Worm (Caenorhabditis elegans) whole organism, late embryonic: ENCODE data around the gene R151.10.

Experiments used
- C08G9.2 ChIP-seq: sonication (generic microtip); optimal IDR thresholded peaks from 2 replicates; lab custom pipeline; 2016; ENCODE audit warnings: mild to moderate bottlenecking, missing genetic modification characterization, moderate library complexity, missing compliant biosample characterization
- F13H6.1 ChIP-seq: sonication (generic microtip); optimal IDR thresholded peaks from 2 replicates; lab custom pipeline; 2016; ENCODE audit warnings: missing genetic modification characterization, missing compliant biosample characterization
- Y22D7AL.16 ChIP-seq: sonication (generic microtip); optimal IDR thresholded peaks from 2 replicates; lab custom pipeline; 2016; ENCODE audit warnings: missing genetic modification characterization, missing compliant biosample characterization
- ahr-1 ChIP-seq: sonication (generic microtip); optimal IDR thresholded peaks from 2 replicates; lab custom pipeline; 2016; ENCODE audit warnings: missing genetic modification characterization, missing compliant biosample characterization
- ceh-14 ChIP-seq: sonication (generic microtip); optimal IDR thresholded peaks from 2 replicates; lab custom pipeline; 2016; ENCODE audit warnings: missing genotype, missing genetic modification characterization, missing compliant biosample characterization
- ceh-18 ChIP-seq: sonication (generic microtip); optimal IDR thresholded peaks from 2 replicates; lab custom pipeline; 2016; ENCODE audit warnings: missing genetic modification characterization, missing compliant biosample characterization
- ceh-2 ChIP-seq: sonication (generic microtip); optimal IDR thresholded peaks from 2 replicates; lab custom pipeline; 2016; ENCODE audit warnings: missing genotype, missing genetic modification characterization, missing compliant biosample characterization
- ceh-31 ChIP-seq: sonication (generic microtip); optimal IDR thresholded peaks from 2 replicates; lab custom pipeline; 2016; ENCODE audit warnings: missing genetic modification characterization, missing compliant biosample characterization
- ceh-34 ChIP-seq: sonication (generic microtip); optimal IDR thresholded peaks from 2 replicates; lab custom pipeline; 2016; ENCODE audit warnings: mild to moderate bottlenecking, missing genetic modification characterization, missing compliant biosample characterization
- ceh-45 ChIP-seq: fragments of 200-800 bp; sonication (Bioruptor generic); IDR thresholded peaks from 2 replicates; pipeline ENCODE4 v1.3.6; 2022; ENCODE audit warnings: missing genetic modification reagents, missing genetic modification characterization, missing compliant biosample characterization
- ceh-6 ChIP-seq: fragments of 200-800 bp; sonication (Bioruptor generic); optimal IDR thresholded peaks from 2 replicates; lab custom pipeline; 2018; ENCODE audit warnings: mild to moderate bottlenecking, missing genetic modification characterization, missing compliant biosample characterization
- elt-2 ChIP-seq: sonication (generic microtip); optimal IDR thresholded peaks from 2 replicates; lab custom pipeline; 2016; ENCODE audit warnings: missing genetic modification reagents, missing genetic modification characterization, missing compliant biosample characterization
- elt-4 ChIP-seq: sonication (generic microtip); optimal IDR thresholded peaks from 2 replicates; lab custom pipeline; 2016; ENCODE audit warnings: missing genetic modification characterization, missing compliant biosample characterization
- eyg-1 ChIP-seq: sonication (generic microtip); optimal IDR thresholded peaks from 2 replicates; lab custom pipeline; 2016; ENCODE audit warnings: missing genotype, missing genetic modification characterization, missing compliant biosample characterization
- fax-1 ChIP-seq: sonication (generic microtip); optimal IDR thresholded peaks from 2 replicates; lab custom pipeline; 2016; ENCODE audit warnings: missing genotype, missing genetic modification characterization, missing compliant biosample characterization
- fkh-10 ChIP-seq: fragments of 150-350 bp; optimal IDR thresholded peaks from 2 replicates; lab custom pipeline; 2014; ENCODE audit warnings: missing biosample characterization, missing genetic modification reagents, missing genetic modification characterization
- fkh-6 ChIP-seq: sonication (generic microtip); optimal IDR thresholded peaks from 2 replicates; lab custom pipeline; 2016; ENCODE audit warnings: missing genetic modification characterization, missing compliant biosample characterization
- hlh-13 ChIP-seq: fragments of 200-800 bp; sonication (Bioruptor generic); optimal IDR thresholded peaks from 2 replicates; lab custom pipeline; 2018; ENCODE audit warnings: mild to moderate bottlenecking, missing genetic modification characterization, missing compliant biosample characterization
- hlh-15 ChIP-seq: sonication (generic microtip); optimal IDR thresholded peaks from 2 replicates; lab custom pipeline; 2016; ENCODE audit warnings: missing genetic modification characterization, missing compliant biosample characterization
- hlh-30 ChIP-seq: sonication (generic microtip); optimal IDR thresholded peaks from 2 replicates; lab custom pipeline; 2017; ENCODE audit warnings: antibody characterized with exemption, missing genetic modification characterization, missing compliant biosample characterization; ENCODE audit not compliant: insufficient read depth
- hlh-6 ChIP-seq: sonication (generic microtip); optimal IDR thresholded peaks from 2 replicates; lab custom pipeline; 2016; ENCODE audit warnings: missing genotype, missing genetic modification characterization, missing compliant biosample characterization
- madf-2 ChIP-seq: sonication (generic microtip); optimal IDR thresholded peaks from 2 replicates; lab custom pipeline; 2017; ENCODE audit warnings: missing genetic modification characterization, missing compliant biosample characterization
- mec-3 ChIP-seq: sonication (generic microtip); optimal IDR thresholded peaks from 2 replicates; lab custom pipeline; 2016; ENCODE audit warnings: borderline replicate concordance, missing genetic modification characterization, missing compliant biosample characterization
- nfya-1 ChIP-seq: sonication (generic microtip); optimal IDR thresholded peaks from 2 replicates; lab custom pipeline; 2017; ENCODE audit warnings: missing genetic modification characterization, mild to moderate bottlenecking, missing compliant biosample characterization, antibody characterized with exemption, moderate library complexity
- pat-9 ChIP-seq: fragments of 200-800 bp; sonication (Bioruptor generic); optimal IDR thresholded peaks from 2 replicates; lab custom pipeline; 2018; ENCODE audit warnings: mild to moderate bottlenecking, missing genetic modification characterization, moderate library complexity, missing compliant biosample characterization
- pax-1 ChIP-seq: fragments of 150-350 bp; optimal IDR thresholded peaks from 2 replicates; lab custom pipeline; 2014; ENCODE audit warnings: missing biosample characterization, missing genetic modification characterization
- pha-2 ChIP-seq: sonication (generic microtip); optimal IDR thresholded peaks from 2 replicates; lab custom pipeline; 2017; ENCODE audit warnings: mild to moderate bottlenecking, missing genetic modification characterization, missing compliant biosample characterization
- pros-1 ChIP-seq: fragments of 150-350 bp; optimal IDR thresholded peaks from 2 replicates; lab custom pipeline; 2014; ENCODE audit warnings: missing biosample characterization, missing genetic modification reagents, missing genetic modification characterization
- rnt-1 ChIP-seq: sonication (generic microtip); optimal IDR thresholded peaks from 2 replicates; lab custom pipeline; 2016; ENCODE audit warnings: missing genetic modification characterization, missing compliant biosample characterization
- tbx-2 ChIP-seq: sonication (generic microtip); optimal IDR thresholded peaks from 2 replicates; lab custom pipeline; 2016; ENCODE audit warnings: missing genetic modification characterization, missing compliant biosample characterization
- tbx-7 ChIP-seq: sonication (generic microtip); optimal IDR thresholded peaks from 2 replicates; lab custom pipeline; 2016; ENCODE audit warnings: missing genotype, missing genetic modification characterization, missing compliant biosample characterization
- unc-42 ChIP-seq: sonication (generic microtip); optimal IDR thresholded peaks from 2 replicates; lab custom pipeline; 2016; ENCODE audit warnings: missing genotype, missing genetic modification characterization, missing compliant biosample characterization
- zip-5 ChIP-seq: sonication (generic microtip); optimal IDR thresholded peaks from 2 replicates; lab custom pipeline; 2016; ENCODE audit warnings: missing genetic modification characterization, missing compliant biosample characterization
- ztf-16 ChIP-seq: sonication (generic microtip); optimal IDR thresholded peaks from 2 replicates; lab custom pipeline; 2017; ENCODE audit warnings: missing genetic modification characterization, missing compliant biosample characterization

The R151.10 gene

DNA sequence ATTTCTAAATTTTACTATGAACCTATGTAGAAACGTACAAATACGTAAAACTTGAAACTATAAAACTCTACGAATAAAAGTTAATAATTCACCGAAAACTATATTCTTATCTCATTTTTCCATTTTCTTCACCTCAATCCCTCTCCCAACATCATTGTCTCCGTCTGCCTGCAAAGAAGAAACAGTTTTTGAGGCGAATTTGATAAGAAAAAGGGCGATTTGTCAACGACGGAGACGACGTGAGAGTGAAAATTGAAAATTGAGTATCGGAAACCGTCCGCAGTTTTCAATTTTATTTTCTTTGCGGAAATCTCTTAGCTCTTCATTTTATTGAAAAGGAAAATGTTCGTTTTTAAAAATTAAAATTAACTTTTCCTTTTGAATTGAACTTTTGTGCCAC, 18.7 kb downstream of the R151.10 start:
- TF ChIP-seq tbx-7 (tag; lab: Kevin White, UChicago) (no peak), ahr-1 (tag; lab: Kevin White, UChicago) (no peak), C08G9.2 (no peak)
- TF ChIP-seq, all 69 proteins: peak for 0

DNA sequence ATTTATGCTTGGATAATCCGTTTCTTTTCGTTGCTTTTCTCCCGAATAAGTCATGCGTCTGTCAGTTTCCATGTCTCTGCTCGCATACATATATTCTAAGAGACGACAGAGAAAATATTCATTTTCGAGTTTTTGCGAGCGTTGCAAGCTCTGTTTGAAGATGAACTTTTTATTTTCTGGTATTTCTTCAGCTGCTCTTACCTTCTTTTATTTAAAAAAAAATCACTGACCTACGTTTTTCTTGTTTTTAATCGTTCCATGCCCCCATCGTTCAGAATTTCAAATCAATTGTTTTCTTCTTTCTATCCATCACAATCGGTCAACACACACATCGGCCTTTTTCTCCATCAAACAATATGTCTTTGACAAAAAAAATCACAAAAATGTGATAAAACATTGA, 20.3 kb downstream of the R151.10 start:
- no peak for TF ChIP-seq hlh-6 (tag; lab: Kevin White, UChicago)

DNA sequence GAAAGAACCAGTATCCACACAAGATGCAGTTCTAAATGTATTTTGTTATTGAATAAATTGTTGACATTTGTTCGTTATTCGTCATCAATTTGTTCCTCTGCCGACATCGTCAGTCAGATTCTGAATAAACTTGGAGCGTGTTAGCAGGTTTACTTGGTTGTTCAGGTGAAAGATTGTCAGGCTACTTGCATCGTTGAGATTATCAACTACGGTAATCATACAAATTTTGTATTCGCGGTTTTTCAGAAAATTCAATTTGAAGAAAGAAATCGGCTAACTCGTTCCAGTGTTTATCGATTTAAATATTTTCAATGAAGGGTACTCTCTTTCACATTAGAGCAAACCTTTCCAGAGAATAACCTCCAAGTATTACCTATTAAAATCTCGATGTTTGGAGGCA, 21.0 kb downstream of the R151.10 start, which contains the start of gene R151.2:
Gene R151.2 (plus strand): TSS at position 247 of the 400 bp plus-strand sequence.
- TF ChIP-seq ceh-45 (GFP tag; lab: Robert Waterston, UW) (no peak), Y22D7AL.16 (tag; lab: Kevin White, UChicago) (no peak), ceh-2 (tag; lab: Kevin White, UChicago) (no peak)

DNA sequence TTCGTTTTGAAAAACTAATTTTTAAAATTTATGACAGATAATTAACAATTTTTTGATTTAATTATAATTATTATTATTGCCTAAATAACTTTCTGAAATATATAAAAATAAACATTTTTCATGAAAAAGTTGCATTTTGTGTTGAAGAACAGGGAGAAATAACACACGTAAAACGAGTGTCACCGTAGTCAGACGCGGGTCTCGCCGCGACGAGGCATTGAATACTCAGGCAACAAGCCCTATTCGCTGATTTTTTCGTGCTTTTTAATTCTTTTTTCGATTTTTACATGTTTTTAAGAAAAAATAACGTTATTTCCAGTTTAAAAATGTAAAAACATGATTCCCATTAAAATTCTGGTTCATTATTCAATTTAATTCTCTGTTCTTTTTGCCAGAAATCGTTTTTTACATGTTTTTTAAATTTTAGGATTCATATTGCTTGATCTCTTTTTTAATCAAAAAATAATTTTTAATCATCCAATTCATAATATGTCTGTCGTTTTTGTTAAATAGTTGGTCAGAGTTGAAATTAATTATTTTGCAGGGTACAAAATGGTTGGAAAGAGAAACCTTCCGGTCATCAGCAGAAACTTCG, 22.7 kb downstream of the R151.10 start, which contains the start of gene rpl-6:
Gene rpl-6 (plus strand): TSS at position 545 of the 595 bp plus-strand sequence.
- TF ChIP-seq C08G9.2 (no peak), ceh-31 (tag; lab: Kevin White, UChicago) (peak; percentile 34), F13H6.1 (tag; lab: Kevin White, UChicago) (no peak), hlh-6 (tag; lab: Kevin White, UChicago) (no peak), elt-4 (tag; lab: Kevin White, UChicago) (no peak), pax-1 (tag; lab: Kevin White, UChicago) (peak; percentile 57), ahr-1 (tag; lab: Kevin White, UChicago) (no peak), hlh-30 (tag; lab: Kevin White, UChicago) (no peak), zip-5 (tag; lab: Kevin White, UChicago) (no peak), pha-2 (tag; lab: Kevin White, UChicago) (peak; percentile 4), pat-9 (tag; lab: Kevin White, UChicago) (no peak), hlh-15 (tag; lab: Kevin White, UChicago) (no peak), ceh-18 (tag; lab: Kevin White, UChicago) (no peak), nfya-1 (peak; percentile 93), fax-1 (tag; lab: Kevin White, UChicago) (no peak), ceh-6 (GFP tag; lab: Kevin White, UChicago) (no peak), tbx-2 (tag; lab: Kevin White, UChicago) (peak; percentile 23), ceh-34 (peak; percentile 1), unc-42 (tag; lab: Kevin White, UChicago) (peak; percentile 12), ztf-16 (tag; lab: Kevin White, UChicago) (no peak), madf-2 (no peak), hlh-13 (GFP tag; lab: Kevin White, UChicago) (no peak), ceh-45 (GFP tag; lab: Robert Waterston, UW) (no peak), ceh-14 (tag; lab: Kevin White, UChicago) (no peak), elt-2 (tag; lab: Kevin White, UChicago) (peak; percentile 42), eyg-1 (tag; lab: Kevin White, UChicago) (no peak)

DNA sequence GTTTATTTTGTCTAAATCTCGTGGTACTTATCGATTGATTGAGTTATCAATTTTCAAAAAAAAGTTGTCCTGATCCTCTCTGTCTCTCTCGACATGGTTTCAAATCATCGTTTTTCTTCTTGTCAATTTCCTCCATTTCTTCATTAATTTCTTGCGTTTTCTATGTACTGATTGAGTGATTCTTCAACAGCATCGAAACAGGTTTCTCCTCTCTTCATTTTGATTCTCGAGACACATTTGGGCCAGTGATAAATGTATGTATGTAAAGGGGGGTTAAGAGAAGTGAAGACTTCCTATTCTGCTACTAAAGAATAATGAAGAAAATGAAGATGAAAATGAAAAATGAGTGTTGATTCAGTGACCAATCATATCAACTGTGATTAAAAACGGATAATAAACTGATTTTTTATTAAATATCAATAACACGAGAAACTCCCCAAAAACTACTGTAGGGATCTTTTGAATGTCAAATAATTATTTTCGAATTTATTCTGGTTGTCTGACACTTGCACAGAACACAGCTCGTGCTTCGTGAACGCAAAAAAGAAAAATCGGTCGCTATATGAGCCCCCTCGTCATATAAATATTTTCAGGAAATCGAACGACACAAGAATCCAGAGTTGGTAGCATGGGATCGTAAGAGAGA, 27.5 kb downstream of the R151.10 start:
- TF ChIP-seq mec-3 (tag; lab: Kevin White, UChicago) = no peak
- no peak for TF ChIP-seq rnt-1
- TF ChIP-seq ztf-16 (tag; lab: Kevin White, UChicago) = no peak
- TF ChIP-seq fkh-10 (GFP tag; lab: Kevin White, UChicago) = no peak
- no peak for TF ChIP-seq fkh-6 (tag; lab: Kevin White, UChicago)
- TF ChIP-seq ceh-6 (GFP tag; lab: Kevin White, UChicago) = no peak
- TF ChIP-seq pros-1 (tag; lab: Kevin White, UChicago) = no peak
- no peak for TF ChIP-seq pha-2 (tag; lab: Kevin White, UChicago)
